Worm (Caenorhabditis elegans) whole organism, L2 larva: ENCODE measurements around the gene lido-10.

ENCODE experiments used
- F13H6.1 ChIP-seq: sonication (generic microtip); optimal IDR thresholded peaks from 2 replicates; lab custom pipeline; 2016; ENCODE audit warnings: missing genetic modification characterization, missing compliant biosample characterization
- Y55F3AM.14 ChIP-seq: fragments of 200-800 bp; sonication (Bioruptor generic); optimal IDR thresholded peaks from 2 replicates; lab custom pipeline; 2018; ENCODE audit warnings: mild to moderate bottlenecking, missing genetic modification characterization, missing compliant biosample characterization
- ZK546.5 ChIP-seq: sonication (generic microtip); optimal IDR thresholded peaks from 2 replicates; lab custom pipeline; 2017; ENCODE audit warnings: missing biosample characterization, missing genetic modification characterization
- alr-1 ChIP-seq: fragments of 150-350 bp; optimal IDR thresholded peaks from 2 replicates; lab custom pipeline; 2014; ENCODE audit warnings: missing biosample characterization, missing genetic modification characterization
- aly-2 ChIP-seq: fragments of 150-350 bp; optimal IDR thresholded peaks from 2 replicates; lab custom pipeline; 2014; ENCODE audit warnings: missing biosample characterization, missing genetic modification characterization
- blmp-1 ChIP-seq: sonication (generic microtip); optimal IDR thresholded peaks from 2 replicates; lab custom pipeline; 2017; ENCODE audit warnings: missing genetic modification characterization, mild to moderate bottlenecking, missing compliant biosample characterization, antibody characterized with exemption, moderate library complexity; ENCODE audit not compliant: insufficient read depth
- ceh-16 ChIP-seq: fragments of 150-350 bp; optimal IDR thresholded peaks from 2 replicates; lab custom pipeline; 2014; ENCODE audit warnings: missing biosample characterization, missing genetic modification characterization
- ceh-82 ChIP-seq: fragments of 150-350 bp; optimal IDR thresholded peaks from 2 replicates; lab custom pipeline; 2014; ENCODE audit warnings: missing biosample characterization, missing genetic modification characterization
- crh-2 ChIP-seq: sonication (generic microtip); optimal IDR thresholded peaks from 2 replicates; lab custom pipeline; 2017; ENCODE audit warnings: missing biosample characterization, missing genetic modification characterization
- dmd-4 ChIP-seq: sonication (generic microtip); optimal IDR thresholded peaks from 2 replicates; lab custom pipeline; 2017; ENCODE audit warnings: missing biosample characterization, missing genetic modification characterization
- elt-1 ChIP-seq: fragments of 150-350 bp; optimal IDR thresholded peaks from 2 replicates; lab custom pipeline; 2014; ENCODE audit warnings: missing biosample characterization, missing genetic modification characterization
- elt-3 ChIP-seq: sonication (generic microtip); optimal IDR thresholded peaks from 2 replicates; lab custom pipeline; 2017; ENCODE audit warnings: missing biosample characterization, missing genetic modification characterization
- fos-1 ChIP-seq: fragments of 150-350 bp; optimal IDR thresholded peaks from 2 replicates; lab custom pipeline; 2014; ENCODE audit warnings: missing biosample characterization, missing genetic modification characterization
- gmeb-1 ChIP-seq: fragments of 150-350 bp; optimal IDR thresholded peaks from 2 replicates; lab custom pipeline; 2014; ENCODE audit warnings: missing biosample characterization, missing genetic modification characterization
- lin-11 ChIP-seq: fragments of 150-350 bp; sonication (generic microtip); optimal IDR thresholded peaks from 2 replicates; lab custom pipeline; 2014; ENCODE audit warnings: missing biosample characterization, missing genetic modification characterization, inconsistent platforms, mixed read lengths
- lin-13 ChIP-seq: fragments of 150-350 bp; optimal IDR thresholded peaks from 2 replicates; lab custom pipeline; 2014; ENCODE audit warnings: missing biosample characterization, missing genetic modification reagents, missing genetic modification characterization
- lin-39 ChIP-seq: fragments of 150-350 bp; optimal IDR thresholded peaks from 2 replicates; lab custom pipeline; 2014; ENCODE audit warnings: missing biosample characterization, missing genetic modification reagents, missing genetic modification characterization
- lsy-2 ChIP-seq, 2 experiments: fragments of 150-350 bp in 1 of 2; sonication (generic microtip) in 1 of 2; optimal IDR thresholded peaks; 2 replicates each; lab custom pipeline; 2014 to 2017; ENCODE audit warnings: missing biosample characterization in 2 of 2, missing genetic modification characterization in 2 of 2
- mab-5 ChIP-seq: fragments of 150-350 bp; optimal IDR thresholded peaks from 2 replicates; lab custom pipeline; 2014; ENCODE audit warnings: missing biosample characterization, missing genetic modification characterization
- mbf-1 ChIP-seq: sonication (generic microtip); optimal IDR thresholded peaks from 2 replicates; lab custom pipeline; 2017; ENCODE audit warnings: missing biosample characterization, missing genetic modification characterization
- mdl-1 ChIP-seq, 2 experiments: fragments of 150-350 bp in 1 of 2; sonication (generic microtip) in 1 of 2; optimal IDR thresholded peaks; 2 replicates each; lab custom pipeline; 2017; ENCODE audit warnings: missing biosample characterization in 2 of 2, missing genetic modification characterization in 2 of 2
- nhr-10 ChIP-seq: sonication (generic microtip); optimal IDR thresholded peaks from 2 replicates; lab custom pipeline; 2017; ENCODE audit warnings: missing biosample characterization, missing genetic modification characterization
- nhr-11 ChIP-seq: fragments of 150-350 bp; optimal IDR thresholded peaks from 2 replicates; lab custom pipeline; 2014; ENCODE audit warnings: missing biosample characterization, missing genetic modification characterization
- nhr-12 ChIP-seq: fragments of 150-350 bp; optimal IDR thresholded peaks from 2 replicates; lab custom pipeline; 2014; ENCODE audit warnings: missing biosample characterization, missing genetic modification characterization
- nhr-129 ChIP-seq: fragments of 150-350 bp; optimal IDR thresholded peaks from 2 replicates; lab custom pipeline; 2014; ENCODE audit warnings: missing biosample characterization, missing genetic modification characterization
- nhr-25 ChIP-seq: fragments of 150-350 bp; sonication (generic microtip); optimal IDR thresholded peaks from 3 replicates; lab custom pipeline; 2014; ENCODE audit warnings: missing biosample characterization, missing genetic modification characterization
- nhr-6 ChIP-seq: fragments of 150-350 bp; optimal IDR thresholded peaks from 2 replicates; lab custom pipeline; 2014; ENCODE audit warnings: missing biosample characterization, missing genetic modification characterization
- peb-1 ChIP-seq: fragments of 150-350 bp; optimal IDR thresholded peaks from 2 replicates; lab custom pipeline; 2014; ENCODE audit warnings: missing biosample characterization, missing genetic modification characterization
- sem-4 ChIP-seq: fragments of 150-350 bp; optimal IDR thresholded peaks from 2 replicates; lab custom pipeline; 2014; ENCODE audit warnings: missing biosample characterization, missing genetic modification reagents, missing genetic modification characterization
- skn-1 ChIP-seq: sonication (generic microtip); optimal IDR thresholded peaks from 2 replicates; lab custom pipeline; 2017; ENCODE audit warnings: missing biosample characterization, missing genetic modification characterization
- sma-3 ChIP-seq: sonication (generic microtip); optimal IDR thresholded peaks from 2 replicates; lab custom pipeline; 2016; ENCODE audit warnings: missing genetic modification reagents, missing genetic modification characterization, missing compliant biosample characterization
- sma-9 ChIP-seq, 2 experiments: fragments of 150-350 bp in 1 of 2; sonication (generic microtip) in 1 of 2; optimal IDR thresholded peaks; 2 replicates each; lab custom pipeline; 2014 to 2016; ENCODE audit warnings: missing genetic modification characterization in 2 of 2, mild to moderate bottlenecking in 1 of 2, missing biosample characterization in 1 of 2, missing compliant biosample characterization in 1 of 2, missing genetic modification reagents in 1 of 2, moderate library complexity in 1 of 2
- snpc-4 ChIP-seq: fragments of 150-350 bp; optimal IDR thresholded peaks from 2 replicates; lab custom pipeline; 2014; ENCODE audit warnings: missing biosample characterization, missing genetic modification characterization
- unc-39 ChIP-seq: fragments of 150-350 bp; optimal IDR thresholded peaks from 2 replicates; lab custom pipeline; 2014; ENCODE audit warnings: missing biosample characterization, missing genetic modification characterization
- unc-55 ChIP-seq: fragments of 150-350 bp; sonication (generic microtip); optimal IDR thresholded peaks from 3 replicates; lab custom pipeline; 2014; ENCODE audit warnings: missing biosample characterization, missing genetic modification reagents, missing genetic modification characterization
- unc-62 ChIP-seq: fragments of 150-350 bp; optimal IDR thresholded peaks from 2 replicates; lab custom pipeline; 2014; ENCODE audit warnings: missing biosample characterization, missing genetic modification reagents, missing genetic modification characterization
- ztf-1 ChIP-seq: fragments of 200-800 bp; sonication (Bioruptor generic); conservative IDR thresholded peaks from 2 replicates; pipeline ENCODE4 v1.3.6; 2022; ENCODE audit warnings: missing genetic modification characterization, missing compliant biosample characterization

The lido-10 gene

ce11 chrII:3043358-3043757 is 41.0 kb downstream of the lido-10 start, which contains the start of gene B0454.8:
B0454.8 (minus strand) TSS chrII:3043458.
- TF ChIP-seq mbf-1 (no peak), fos-1 (no peak), sma-9 (GFP tag; optimal IDR thresholded peaks at IDR 0.05; lab: Kevin White, UChicago) (no peak), sma-9 (tag; optimal IDR thresholded peaks at IDR 0.05; lab: Kevin White, UChicago) (no peak)

- no peak for TF ChIP-seq snpc-4
- no peak for TF ChIP-seq unc-39 (tag; lab: Kevin White, UChicago)
- no peak for TF ChIP-seq sma-9 (GFP tag; optimal IDR thresholded peaks at IDR 0.05; lab: Kevin White, UChicago)
- TF ChIP-seq sma-9 (tag; optimal IDR thresholded peaks at IDR 0.05; lab: Kevin White, UChicago) = no peak
- no peak for TF ChIP-seq elt-1 (tag; lab: Kevin White, UChicago)
- no peak for TF ChIP-seq alr-1 (tag; lab: Kevin White, UChicago)
- TF ChIP-seq sem-4 (tag; lab: Kevin White, UChicago) = no peak
- no peak for TF ChIP-seq lin-13 (GFP tag; lab: Kevin White, UChicago)
- no peak for TF ChIP-seq blmp-1 (tag; lab: Kevin White, UChicago)
- TF ChIP-seq, all 48 proteins: peak for 0
Measured at ce11 chrII:3044023-3044422, 41.7 kb downstream of the lido-10 start, which contains the start of gene sri-29. sri-29 (plus strand) TSS chrII:3044323.

ce11 chrII:3045422-3045821 is 43.1 kb downstream of the lido-10 start:
- TF ChIP-seq lin-39 (no peak), skn-1 (no peak), lsy-2 (tag; optimal IDR thresholded peaks at IDR 0.05; lab: Kevin White, UChicago) (no peak), nhr-11 (no peak), nhr-10 (tag; lab: Kevin White, UChicago) (no peak), lin-11 (no peak), gmeb-1 (tag; lab: Kevin White, UChicago) (no peak), aly-2 (no peak), ceh-16 (tag; lab: Kevin White, UChicago) (no peak), crh-2 (tag; lab: Kevin White, UChicago) (no peak), unc-62 (GFP tag; lab: Kevin White, UChicago) (no peak), unc-39 (tag; lab: Kevin White, UChicago) (no peak), sma-3 (GFP tag; lab: Kevin White, UChicago) (no peak), sem-4 (tag; lab: Kevin White, UChicago) (no peak), F13H6.1 (tag; lab: Kevin White, UChicago) (no peak)

- no peak for TF ChIP-seq ZK546.5
- TF ChIP-seq aly-2 = no peak
- TF ChIP-seq elt-1 (tag; lab: Kevin White, UChicago) = no peak
- no peak for TF ChIP-seq nhr-129 (tag; lab: Kevin White, UChicago)
- TF ChIP-seq mbf-1 = no peak
- no peak for TF ChIP-seq snpc-4
- no peak for TF ChIP-seq ceh-82 (tag; lab: Kevin White, UChicago)
- no peak for TF ChIP-seq unc-55 (GFP tag; lab: Kevin White, UChicago)
- TF ChIP-seq Y55F3AM.14 (GFP tag; lab: Kevin White, UChicago) = no peak
- TF ChIP-seq ceh-16 (tag; lab: Kevin White, UChicago) = no peak
- TF ChIP-seq peb-1 (tag; lab: Kevin White, UChicago) = no peak
- TF ChIP-seq ztf-1 (GFP tag; lab: Robert Waterston, UW) = no peak
- no peak for TF ChIP-seq nhr-12
- no peak for TF ChIP-seq nhr-6
- TF ChIP-seq elt-3 (tag; lab: Kevin White, UChicago) = no peak
- TF ChIP-seq unc-62 (GFP tag; lab: Kevin White, UChicago) = no peak
- TF ChIP-seq lin-11 = no peak
- TF ChIP-seq nhr-25 (tag; lab: Kevin White, UChicago) = no peak
- no peak for TF ChIP-seq nhr-11
- TF ChIP-seq lin-13 (GFP tag; lab: Kevin White, UChicago) = no peak
Measured at ce11 chrII:3045875-3046274, 43.6 kb downstream of the lido-10 start, which contains the start of gene sri-30. sri-30 (plus strand) TSS chrII:3046175.

- TF ChIP-seq mab-5 (tag; lab: Kevin White, UChicago) (no peak), lin-13 (GFP tag; lab: Kevin White, UChicago) (no peak), sma-3 (GFP tag; lab: Kevin White, UChicago) (no peak), mdl-1 (tag; optimal IDR thresholded peaks at IDR 0.05; lab: Kevin White, UChicago) (no peak), nhr-11 (no peak), lin-39 (no peak), dmd-4 (tag; lab: Kevin White, UChicago) (no peak)
Measured at ce11 chrII:3048378-3048777, 46.1 kb downstream of the lido-10 start, which contains the start of gene sri-28. sri-28 (plus strand) TSS chrII:3048678.
